Worm (Caenorhabditis elegans): ENCODE measurements around the gene cup-14.

cup-14 gene

DNA sequence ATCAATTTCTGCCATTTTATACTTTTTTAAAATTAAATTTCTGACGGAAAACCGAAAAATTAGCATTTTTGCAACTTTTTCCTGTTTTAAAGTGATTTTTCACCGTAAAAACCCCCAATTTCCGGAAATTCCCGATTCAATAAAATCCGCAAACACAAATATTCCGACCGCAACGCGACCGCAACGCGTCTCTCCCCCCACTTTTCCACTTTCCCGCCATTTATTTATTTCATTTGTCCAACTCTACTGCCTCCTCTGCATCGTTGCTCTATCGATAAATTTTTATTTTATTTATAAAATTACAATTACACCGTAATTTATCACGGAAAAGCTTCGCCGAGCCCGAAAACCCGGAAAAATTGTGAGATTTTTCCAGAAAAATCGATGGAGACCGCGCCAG is 16.2 kb upstream of the cup-14 start, which contains the start of gene mcd-1 (continued):
- TF ChIP-seq arid-1 (GFP tag; conservative IDR thresholded peaks at IDR 0.05), result no peak
- peak; percentile 84 for TF ChIP-seq lin-38 (GFP tag; IDR thresholded peaks at IDR 0.05)
- no peak for TF ChIP-seq lin-1 (GFP tag; IDR thresholded peaks at IDR 0.05)
- peak in 1 of 2 experiments; percentile 42 for TF ChIP-seq hif-1 (tag; optimal IDR thresholded peaks at IDR 0.05)
- TF ChIP-seq daf-8 (GFP tag; IDR thresholded peaks at IDR 0.05), result no peak
- TF ChIP-seq madf-5 (GFP tag; IDR thresholded peaks at IDR 0.05), result no peak
- TF ChIP-seq F49E8.2 (tag; optimal IDR thresholded peaks at IDR 0.05; ENCODE audit: borderline replicate concordance), result no peak
- TF ChIP-seq mes-2 (tag; optimal IDR thresholded peaks at IDR 0.05; ENCODE audit: poor library complexity, severe bottlenecking), result peak; percentile 71
- no peak for TF ChIP-seq egl-27 (tag; optimal IDR thresholded peaks at IDR 0.05)
- TF ChIP-seq T20F7.1 (GFP tag; optimal IDR thresholded peaks at IDR 0.05), result no peak
- TF ChIP-seq ceh-62 (tag; optimal IDR thresholded peaks at IDR 0.05), result no peak
- TF ChIP-seq nhr-76 (tag; optimal IDR thresholded peaks at IDR 0.05), result no peak
- TF ChIP-seq unc-39 (tag; optimal IDR thresholded peaks at IDR 0.05), result no peak
- no peak for TF ChIP-seq vab-7 (GFP tag; IDR thresholded peaks at IDR 0.05)
- TF ChIP-seq unc-62 (GFP tag; optimal IDR thresholded peaks at IDR 0.05 in 1 of 2), result peak in 1 of 2 experiments; percentile 21
- TF ChIP-seq unc-62 (tag; optimal IDR thresholded peaks at IDR 0.05), result no peak
- TF ChIP-seq hmg-1.1 (GFP tag; IDR thresholded peaks at IDR 0.05), result peak; percentile 51; the same call in 1 of the 2 replicates
- no peak for TF ChIP-seq nhr-237 (tag; optimal IDR thresholded peaks at IDR 0.05)
- TF ChIP-seq duxl-1 (tag; optimal IDR thresholded peaks at IDR 0.05; ENCODE audit: poor library complexity), result no peak
- TF ChIP-seq dve-1 (tag; optimal IDR thresholded peaks at IDR 0.05; ENCODE audit: insufficient read depth), result peak; percentile 62
- no peak for TF ChIP-seq mdt-29 (GFP tag; IDR thresholded peaks at IDR 0.05)
- no peak for TF ChIP-seq tag-97 (GFP tag; IDR thresholded peaks at IDR 0.05)
- 0 out of 2 replicates have a peak, but pooled peaks have one; percentile 20 for TF ChIP-seq ceh-20 (GFP tag; IDR thresholded peaks at IDR 0.05)
- TF ChIP-seq nhr-77 (tag; optimal IDR thresholded peaks at IDR 0.05), result peak; percentile 89
- TF ChIP-seq dpl-1 (GFP tag; optimal IDR thresholded peaks at IDR 0.05), result peak; percentile 78
- no peak for TF ChIP-seq ceh-28 (tag; optimal IDR thresholded peaks at IDR 0.05)
- TF ChIP-seq egl-43 (GFP tag; IDR thresholded peaks at IDR 0.05), result no peak
- TF ChIP-seq fos-1 (tag; optimal IDR thresholded peaks at IDR 0.05), result no peak
- no peak for TF ChIP-seq mdl-1 (tag; optimal IDR thresholded peaks at IDR 0.05)
- TF ChIP-seq zip-11 (GFP tag; IDR thresholded peaks at IDR 0.05), result no peak
- no peak for TF ChIP-seq cey-2 (tag; optimal IDR thresholded peaks at IDR 0.05; ENCODE audit: borderline replicate concordance, insufficient read depth)
- no peak for TF ChIP-seq mxl-3 (GFP tag; optimal IDR thresholded peaks at IDR 0.05)
- no peak for TF ChIP-seq zfp-2 (tag; optimal IDR thresholded peaks at IDR 0.05)
- TF ChIP-seq ztf-7 (tag; optimal IDR thresholded peaks at IDR 0.05), result no peak
- no peak for TF ChIP-seq attf-4 (tag; optimal IDR thresholded peaks at IDR 0.05)
- no peak for TF ChIP-seq skn-1 (tag; optimal IDR thresholded peaks at IDR 0.05)
- TF ChIP-seq jun-1 (tag; optimal IDR thresholded peaks at IDR 0.05), result no peak
- no peak for TF ChIP-seq aha-1 (tag)
- TF ChIP-seq nhr-11 (tag; optimal IDR thresholded peaks at IDR 0.05), result no peak
- TF ChIP-seq saeg-2 (GFP tag; IDR thresholded peaks at IDR 0.05), result no peak
- no peak for TF ChIP-seq snpc-4 (tag; optimal IDR thresholded peaks at IDR 0.05)
- TF ChIP-seq dmd-9 (GFP tag; IDR thresholded peaks at IDR 0.05), result no peak
- TF ChIP-seq D1046.2 (GFP tag; IDR thresholded peaks at IDR 0.05), result no peak
- TF ChIP-seq spr-3 (GFP tag; optimal IDR thresholded peaks at IDR 0.05), result no peak
- TF ChIP-seq ztf-11 (tag; optimal IDR thresholded peaks at IDR 0.05), result no peak
- TF ChIP-seq ZK337.2 (GFP tag; IDR thresholded peaks at IDR 0.05), result no peak
- TF ChIP-seq nhr-111 (GFP tag; optimal IDR thresholded peaks at IDR 0.05), result no peak
- TF ChIP-seq lin-39 (tag; optimal IDR thresholded peaks at IDR 0.05), result no peak
- no peak for TF ChIP-seq zag-1 (tag; optimal IDR thresholded peaks at IDR 0.05)
- no peak for TF ChIP-seq F44E2.7 (GFP tag; IDR thresholded peaks at IDR 0.05)
- TF ChIP-seq Y75B8A.6 (GFP tag; IDR thresholded peaks at IDR 0.05), result no peak
- TF ChIP-seq mep-1 (tag; optimal IDR thresholded peaks at IDR 0.05), result peak; percentile 56
- TF ChIP-seq lim-7 (GFP tag; IDR thresholded peaks at IDR 0.05), result no peak

Data from whole organism, L4 larva.